Worm (Caenorhabditis elegans) whole organism, L4/young adult: ENCODE results near the gene H04D03.7.

Experiments used
- dao-5 ChIP-seq: sonication (generic microtip); optimal IDR thresholded peaks from 2 replicates; lab custom pipeline; 2016; ENCODE audit warnings: missing genotype, missing genetic modification characterization, moderate library complexity, missing compliant biosample characterization
- him-1 ChIP-seq: sonication (generic microtip); optimal IDR thresholded peaks from 2 replicates; lab custom pipeline; 2016; ENCODE audit warnings: missing genotype, missing genetic modification reagents, missing genetic modification characterization, missing compliant biosample characterization

- no peak for TF ChIP-seq dao-5 (tag; lab: Kevin White, UChicago)
- no peak for TF ChIP-seq him-1 (tag; lab: Kevin White, UChicago)
Measured at ce11 chrIII:10474945-10475344, 28.3 kb upstream of the H04D03.7 start, which contains the start of gene D2045.9.
